Fruit fly (Drosophila melanogaster) whole organism, embryonic: ENCODE measurements around the gene CG5080.

ENCODE experiments used
- CG1024 ChIP-seq: fragments of 200-800 bp; sonication (Bioruptor generic); IDR thresholded peaks from 2 replicates; pipeline ENCODE4 v1.3.6; 2022; ENCODE audit warnings: missing biosample characterization, missing genetic modification characterization
- CG10366 ChIP-seq: fragments of 200-800 bp; sonication (Bioruptor generic); IDR thresholded peaks from 2 replicates; pipeline ENCODE4 v1.3.6; 2022; ENCODE audit warnings: missing biosample characterization, missing genetic modification characterization
- CG10979 ChIP-seq: fragments of 200-800 bp; sonication (Bioruptor generic); optimal IDR thresholded peaks from 2 replicates; lab custom pipeline; 2018; ENCODE audit warnings: missing biosample characterization, mild to moderate bottlenecking, missing genetic modification characterization, moderate library complexity
- CG11085 ChIP-seq: fragments of 200-800 bp; sonication (Bioruptor generic); IDR thresholded peaks from 2 replicates; pipeline ENCODE4 v1.3.6; 2022; ENCODE audit warnings: missing biosample characterization, missing genetic modification characterization
- CG13296 ChIP-seq: fragments of 200-800 bp; sonication (Bioruptor generic); optimal IDR thresholded peaks from 3 replicates; lab custom pipeline; 2018; ENCODE audit warnings: missing biosample characterization, mild to moderate bottlenecking, missing genetic modification characterization
- CG14050 ChIP-seq: fragments of 200-800 bp; sonication (Bioruptor generic); IDR thresholded peaks from 3 replicates; pipeline ENCODE4 v1.3.6; 2022; ENCODE audit warnings: missing biosample characterization, missing genetic modification characterization
- CG14667 ChIP-seq: fragments of 200-800 bp; sonication (Bioruptor generic); IDR thresholded peaks from 2 replicates; pipeline ENCODE4 v1.3.6; 2022; ENCODE audit warnings: missing biosample characterization, missing genetic modification characterization
- CG15601 ChIP-seq: fragments of 200-800 bp; sonication (Bioruptor generic); optimal IDR thresholded peaks from 3 replicates; lab custom pipeline; 2019; ENCODE audit warnings: missing biosample characterization, mild to moderate bottlenecking, missing genetic modification characterization, moderate library complexity
- CG1602 ChIP-seq: fragments of 200-800 bp; sonication (Bioruptor generic); optimal IDR thresholded peaks from 3 replicates; lab custom pipeline; 2016; ENCODE audit warnings: missing biosample characterization, missing genetic modification characterization
- CG1603 ChIP-seq: fragments of 200-800 bp; sonication (Bioruptor generic); optimal IDR thresholded peaks from 2 replicates; lab custom pipeline; 2019; ENCODE audit warnings: missing biosample characterization, mild to moderate bottlenecking, missing genetic modification characterization, moderate library complexity
- CG17829 ChIP-seq: fragments of 200-800 bp; optimal IDR thresholded peaks from 2 replicates; lab custom pipeline; 2019; ENCODE audit warnings: missing biosample characterization, mild to moderate bottlenecking, missing genetic modification characterization, moderate library complexity
- CG34376 ChIP-seq: fragments of 200-800 bp; sonication (Bioruptor generic); optimal IDR thresholded peaks from 2 replicates; lab custom pipeline; 2018; ENCODE audit warnings: missing biosample characterization, mild to moderate bottlenecking, missing genetic modification characterization
- CG3838 ChIP-seq: fragments of 200-800 bp; sonication (Bioruptor generic); optimal IDR thresholded peaks from 3 replicates; lab custom pipeline; 2016; ENCODE audit warnings: missing biosample characterization, missing genetic modification characterization
- CG3995 ChIP-seq: fragments of 200-800 bp; sonication (Bioruptor generic); optimal IDR thresholded peaks from 3 replicates; lab custom pipeline; 2016; ENCODE audit warnings: missing biosample characterization, missing genetic modification characterization
- CG6791 ChIP-seq: fragments of 200-800 bp; sonication (Bioruptor generic); IDR thresholded peaks from 3 replicates; pipeline ENCODE4 v1.3.6; 2022; ENCODE audit warnings: missing biosample characterization, missing genetic modification characterization; ENCODE audit not compliant: partially characterized antibody
- CG6854 ChIP-seq: fragments of 200-800 bp; sonication (Bioruptor generic); optimal IDR thresholded peaks from 3 replicates; lab custom pipeline; 2017; ENCODE audit warnings: missing biosample characterization, mild to moderate bottlenecking, missing genetic modification characterization
- CG7271 ChIP-seq: fragments of 200-800 bp; sonication (Bioruptor generic); optimal IDR thresholded peaks from 2 replicates; lab custom pipeline; 2018; ENCODE audit warnings: missing biosample characterization, mild to moderate bottlenecking, missing genetic modification characterization, moderate library complexity
- CG7357 ChIP-seq: fragments of 200-800 bp; sonication (Bioruptor generic); IDR thresholded peaks from 3 replicates; pipeline ENCODE4 v1.3.6; 2022; ENCODE audit warnings: missing biosample characterization, missing genetic modification characterization
- CG8281 ChIP-seq: fragments of 200-800 bp; sonication (Bioruptor generic); optimal IDR thresholded peaks from 2 replicates; lab custom pipeline; 2018; ENCODE audit warnings: missing biosample characterization, mild to moderate bottlenecking, missing genetic modification characterization, moderate library complexity
- CG8359 ChIP-seq: fragments of 200-800 bp; sonication (Bioruptor generic); optimal IDR thresholded peaks from 2 replicates; lab custom pipeline; 2017; ENCODE audit warnings: missing biosample characterization, mild to moderate bottlenecking, missing genetic modification characterization, borderline replicate concordance
- CG8478 ChIP-seq: fragments of >200 bp; optimal IDR thresholded peaks from 2 replicates; lab custom pipeline; 2018
- CkIIα-i1 ChIP-seq: fragments of 200-800 bp; sonication (Bioruptor generic); IDR thresholded peaks from 2 replicates; pipeline ENCODE4 v1.3.6; 2022; ENCODE audit warnings: missing biosample characterization, missing genetic modification characterization
- D19B ChIP-seq: fragments of 200-800 bp; sonication (Bioruptor generic); optimal IDR thresholded peaks from 2 replicates; lab custom pipeline; 2017; ENCODE audit warnings: missing biosample characterization, mild to moderate bottlenecking, missing genetic modification characterization
- Dbx ChIP-seq: fragments of 200-800 bp; sonication (Bioruptor generic); IDR thresholded peaks from 3 replicates; pipeline ENCODE4 v1.3.6; 2022; ENCODE audit warnings: missing biosample characterization, missing genetic modification characterization
- Dek ChIP-seq: fragments of 200-800 bp; sonication (Bioruptor generic); optimal IDR thresholded peaks from 3 replicates; lab custom pipeline; 2019; ENCODE audit warnings: missing biosample characterization, mild to moderate bottlenecking, missing genetic modification characterization, moderate library complexity
- Elba2 ChIP-seq: fragments of 200-800 bp; sonication (Bioruptor generic); optimal IDR thresholded peaks from 3 replicates; lab custom pipeline; 2016; ENCODE audit warnings: missing biosample characterization, missing genetic modification characterization
- GATAe ChIP-seq: fragments of 200-800 bp; sonication (Bioruptor generic); conservative IDR thresholded peaks from 2 replicates; pipeline ENCODE4 v1.3.6; 2022; ENCODE audit warnings: missing biosample characterization, missing genetic modification characterization
- H2.0 ChIP-seq: fragments of 200-800 bp; sonication (Bioruptor generic); IDR thresholded peaks from 2 replicates; pipeline ENCODE4 v1.3.6; 2022; ENCODE audit warnings: missing biosample characterization, missing genetic modification characterization
- HmgD ChIP-seq: fragments of 200-800 bp; sonication (Bioruptor generic); optimal IDR thresholded peaks from 3 replicates; lab custom pipeline; 2016; ENCODE audit warnings: missing biosample characterization, missing genetic modification characterization
- Lhr ChIP-seq: fragments of 200-800 bp; sonication (Bioruptor generic); optimal IDR thresholded peaks from 3 replicates; lab custom pipeline; 2017; ENCODE audit warnings: mild to moderate bottlenecking, missing biosample characterization, missing genetic modification reagents, missing genetic modification characterization
- Sox100B ChIP-seq: fragments of 200-800 bp; sonication (Bioruptor generic); optimal IDR thresholded peaks from 3 replicates; lab custom pipeline; 2018; ENCODE audit warnings: missing biosample characterization, mild to moderate bottlenecking, missing genetic modification characterization
- Tbp ChIP-seq: fragments of >200 bp; optimal IDR thresholded peaks from 2 replicates; lab custom pipeline; 2018; ENCODE audit warnings: missing biosample characterization, missing genetic modification characterization
- Xbp1 ChIP-seq: fragments of 200-800 bp; sonication (Bioruptor generic); optimal IDR thresholded peaks from 3 replicates; lab custom pipeline; 2016; ENCODE audit warnings: missing biosample characterization, mild to moderate bottlenecking, missing genetic modification characterization
- ash1 ChIP-seq: fragments of 200-800 bp; sonication (Bioruptor generic); optimal IDR thresholded peaks from 2 replicates; lab custom pipeline; 2018; ENCODE audit warnings: missing biosample characterization, mild to moderate bottlenecking, missing genetic modification characterization
- bab2 ChIP-seq: fragments of 200-800 bp; sonication (Bioruptor generic); optimal IDR thresholded peaks from 2 replicates; lab custom pipeline; 2016; ENCODE audit warnings: missing biosample characterization, missing genetic modification characterization
- br ChIP-seq: fragments of >200 bp; optimal IDR thresholded peaks from 2 replicates; lab custom pipeline; 2017
- dmrt99B ChIP-seq: fragments of 200-800 bp; sonication (Bioruptor generic); optimal IDR thresholded peaks from 2 replicates; lab custom pipeline; 2018; ENCODE audit warnings: missing biosample characterization, mild to moderate bottlenecking, missing genetic modification characterization, moderate library complexity
- emc ChIP-seq: fragments of 200-800 bp; sonication (Bioruptor generic); optimal IDR thresholded peaks from 2 replicates; lab custom pipeline; 2016; ENCODE audit warnings: missing biosample characterization, missing genetic modification characterization
- ewg ChIP-seq: fragments of 200-800 bp; sonication (Bioruptor generic); optimal IDR thresholded peaks from 3 replicates; lab custom pipeline; 2017; ENCODE audit warnings: mild to moderate bottlenecking, missing biosample characterization, missing genetic modification reagents, missing genetic modification characterization
- fd64A ChIP-seq: fragments of 200-800 bp; sonication (Bioruptor generic); optimal IDR thresholded peaks from 3 replicates; lab custom pipeline; 2018; ENCODE audit warnings: missing biosample characterization, mild to moderate bottlenecking, missing genetic modification characterization
- fd96Cb ChIP-seq: fragments of 200-800 bp; sonication (Bioruptor generic); optimal IDR thresholded peaks from 2 replicates; lab custom pipeline; 2018; ENCODE audit warnings: missing biosample characterization, mild to moderate bottlenecking, missing genetic modification characterization, moderate library complexity
- knrl ChIP-seq: fragments of 200-800 bp; sonication (Bioruptor generic); IDR thresholded peaks from 3 replicates; pipeline ENCODE4 v1.3.6; 2022; ENCODE audit warnings: missing biosample characterization, missing genetic modification characterization; ENCODE audit not compliant: partially characterized antibody
- mirr ChIP-seq: fragments of 200-800 bp; sonication (Bioruptor generic); optimal IDR thresholded peaks from 3 replicates; lab custom pipeline; 2018; ENCODE audit warnings: missing biosample characterization, mild to moderate bottlenecking, missing genetic modification characterization
- p53 ChIP-seq: fragments of 200-800 bp; sonication (Bioruptor generic); optimal IDR thresholded peaks from 2 replicates; lab custom pipeline; 2016; ENCODE audit warnings: missing biosample characterization, missing genetic modification characterization
- peb ChIP-seq: fragments of 200-800 bp; sonication (Bioruptor generic); IDR thresholded peaks from 2 replicates; pipeline ENCODE4 v1.3.6; 2022; ENCODE audit warnings: missing biosample characterization, missing genetic modification characterization
- pho ChIP-seq: fragments of 200-800 bp; sonication (Bioruptor generic); optimal IDR thresholded peaks from 2 replicates; lab custom pipeline; 2016; ENCODE audit warnings: missing biosample characterization, missing genetic modification characterization
- pzg ChIP-seq: fragments of 200-800 bp; sonication (Bioruptor generic); optimal IDR thresholded peaks from 3 replicates; lab custom pipeline; 2018; ENCODE audit warnings: missing biosample characterization, mild to moderate bottlenecking, missing genetic modification characterization, moderate library complexity
- tna ChIP-seq: fragments of 200-800 bp; sonication (Bioruptor generic); IDR thresholded peaks from 2 replicates; pipeline ENCODE4 v1.3.6; 2022; ENCODE audit warnings: missing biosample characterization, missing genetic modification characterization; ENCODE audit not compliant: partially characterized antibody
- ttk ChIP-seq: fragments of 200-800 bp; sonication (Bioruptor generic); IDR thresholded peaks from 2 replicates; pipeline ENCODE4 v2.1.2; 2022; ENCODE audit warnings: missing biosample characterization, missing genetic modification characterization
- tx ChIP-seq: fragments of 200-800 bp; sonication (Bioruptor generic); optimal IDR thresholded peaks from 2 replicates; lab custom pipeline; 2016; ENCODE audit warnings: missing biosample characterization, missing genetic modification characterization

CG5080 gene

DNA sequence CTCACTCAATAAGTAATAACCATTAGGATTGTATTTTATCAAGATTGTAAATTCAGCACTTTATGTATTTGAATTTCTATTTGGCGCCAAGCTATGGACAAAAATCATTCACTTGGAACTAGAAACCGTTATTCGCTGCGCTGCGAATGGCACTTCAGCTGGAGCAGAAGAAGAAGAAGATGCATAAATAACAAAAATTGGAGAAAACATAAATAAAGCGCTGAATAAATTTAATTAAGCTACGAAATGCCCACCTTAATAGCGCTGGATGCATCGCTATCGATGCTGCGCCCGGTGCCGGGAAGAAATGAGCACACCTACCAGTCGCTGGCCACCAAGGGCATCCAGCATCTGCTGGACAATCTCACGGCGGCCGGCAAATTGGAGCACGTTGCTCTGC lies 608 bp upstream of the CG5080 start, which contains the start of gene IntS14 (continued):
- TF ChIP-seq Elba2 (no peak), fd64A (GFP tag; lab: Kevin White, UChicago) (no peak), emc (GFP tag; lab: Kevin White, UChicago) (no peak), CG14050 (GFP tag; lab: Robert Waterston, UW) (no peak), CG3838 (GFP tag; lab: Kevin White, UChicago) (no peak), CG6854 (GFP tag; lab: Kevin White, UChicago) (no peak), CG14667 (GFP tag; lab: Robert Waterston, UW) (no peak), bab2 (GFP tag; lab: Kevin White, UChicago) (no peak), pho (no peak), mirr (GFP tag; lab: Kevin White, UChicago) (no peak), CG10366 (GFP tag; lab: Robert Waterston, UW) (no peak), CG8359 (no peak), Tbp (no peak), CG6791 (0 out of 3 replicates have a peak, but pooled peaks have one; percentile 23), CG1024 (no peak), CG7357 (GFP tag; lab: Robert Waterston, UW) (no peak), CG10979 (tag; lab: Kevin White, UChicago) (no peak), CG17829 (tag; lab: Kevin White, UChicago) (no peak), CkIIα-i1 (GFP tag; lab: Robert Waterston, UW) (no peak), CG8281 (no peak), peb (GFP tag; lab: Robert Waterston, UW) (no peak), HmgD (GFP tag; lab: Kevin White, UChicago) (no peak), CG1602 (GFP tag; lab: Kevin White, UChicago) (no peak), CG13296 (GFP tag; lab: Kevin White, UChicago) (no peak), ewg (GFP tag; lab: Kevin White, UChicago) (no peak), D19B (GFP tag; lab: Kevin White, UChicago) (no peak), Lhr (no peak), CG11085 (GFP tag; lab: Robert Waterston, UW) (no peak), tx (GFP tag; lab: Kevin White, UChicago) (no peak), knrl (GFP tag; lab: Robert Waterston, UW) (no peak), CG7271 (tag; lab: Kevin White, UChicago) (no peak), Sox100B (no peak), p53 (GFP tag; lab: Kevin White, UChicago) (no peak), Dbx (no peak), tna (no peak), GATAe (no peak), Dek (no peak), br (lab: Kevin White, UChicago) (no peak), pzg (GFP tag; lab: Kevin White, UChicago) (peak; percentile 68), CG15601 (tag; lab: Kevin White, UChicago) (no peak), CG8478 (lab: Kevin White, UChicago) (no peak), dmrt99B (tag; lab: Kevin White, UChicago) (no peak), ash1 (GFP tag; lab: Kevin White, UChicago) (no peak), CG3995 (GFP tag; lab: Kevin White, UChicago) (no peak), CG1603 (tag; lab: Kevin White, UChicago) (no peak), H2.0 (GFP tag; lab: Robert Waterston, UW) (no peak), CG34376 (GFP tag; lab: Kevin White, UChicago) (no peak), fd96Cb (tag; lab: Kevin White, UChicago) (no peak), Xbp1 (GFP tag; lab: Kevin White, UChicago) (no peak), ttk (GFP tag; lab: Robert Waterston, UW) (no peak)
- TF ChIP-seq, all 482 proteins: peak for 33
